Fruit fly (Drosophila melanogaster) whole organism, embryonic: ENCODE results near the gene nompC.

ENCODE experiments used
- Dref ChIP-seq: fragments of 200-800 bp; sonication (Bioruptor generic); IDR thresholded peaks from 2 replicates; pipeline ENCODE4 v1.3.6; 2022; ENCODE audit warnings: missing biosample characterization, missing genetic modification characterization
- gt ChIP-seq: fragments of 200-800 bp; sonication (Bioruptor generic); IDR thresholded peaks from 2 replicates; pipeline ENCODE4 v1.3.6; 2022; ENCODE audit warnings: missing biosample characterization, missing genetic modification characterization

DNA sequence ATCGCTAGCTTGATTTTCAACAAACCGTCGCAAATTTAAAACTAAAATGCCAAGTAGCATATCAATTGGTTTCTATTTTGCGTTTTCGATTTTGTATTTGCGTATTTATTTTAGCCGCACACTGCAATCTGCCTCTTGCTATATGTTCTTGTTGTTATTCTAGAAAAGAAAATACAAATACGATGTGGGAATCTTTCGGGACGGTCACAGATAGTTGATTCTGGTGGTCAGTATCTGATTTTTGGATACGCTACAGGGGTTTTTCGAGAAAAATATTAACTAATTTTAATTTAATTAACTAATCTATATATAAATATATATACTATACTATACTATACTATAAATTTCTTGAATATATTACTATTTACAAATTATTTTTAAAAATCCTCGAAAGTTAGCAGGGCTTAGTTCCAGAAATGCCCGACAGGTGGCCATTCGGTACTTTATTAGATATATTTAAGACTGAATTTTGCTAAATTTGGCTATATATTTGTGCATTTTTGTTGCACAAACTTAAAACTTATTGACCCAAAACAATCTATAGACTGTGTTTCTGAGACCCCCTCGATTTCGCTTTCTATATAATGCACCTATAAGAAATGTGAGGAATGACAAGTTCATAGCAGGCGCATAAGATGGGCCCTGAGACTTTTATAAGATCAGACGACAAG lies 17.0 kb upstream of the nompC start, which contains the start of gene CG14022:
- TF ChIP-seq gt (GFP tag; lab: Robert Waterston, UW) (no peak), Dref (no peak)
